Worm (Caenorhabditis elegans) whole organism, L2 larva: ENCODE results near the gene C17A2.4.

ENCODE experiments used
- C34F6.9 ChIP-seq: fragments of 150-350 bp; optimal IDR thresholded peaks from 2 replicates; lab custom pipeline; 2014; ENCODE audit warnings: missing biosample characterization, missing genetic modification characterization
- R02D3.7 ChIP-seq: fragments of 150-350 bp; optimal IDR thresholded peaks from 2 replicates; lab custom pipeline; 2014; ENCODE audit warnings: missing biosample characterization, missing genetic modification characterization
- Y55F3AM.14 ChIP-seq: fragments of 200-800 bp; sonication (Bioruptor generic); optimal IDR thresholded peaks from 2 replicates; lab custom pipeline; 2018; ENCODE audit warnings: mild to moderate bottlenecking, missing genetic modification characterization, missing compliant biosample characterization
- aly-2 ChIP-seq: fragments of 150-350 bp; optimal IDR thresholded peaks from 2 replicates; lab custom pipeline; 2014; ENCODE audit warnings: missing biosample characterization, missing genetic modification characterization
- ama-1 ChIP-seq: fragments of 150-350 bp; optimal IDR thresholded peaks from 2 replicates; lab custom pipeline; 2018; ENCODE audit warnings: inconsistent platforms
- blmp-1 ChIP-seq: sonication (generic microtip); optimal IDR thresholded peaks from 2 replicates; lab custom pipeline; 2017; ENCODE audit warnings: missing genetic modification characterization, mild to moderate bottlenecking, missing compliant biosample characterization, antibody characterized with exemption, moderate library complexity; ENCODE audit not compliant: insufficient read depth
- ceh-82 ChIP-seq: fragments of 150-350 bp; optimal IDR thresholded peaks from 2 replicates; lab custom pipeline; 2014; ENCODE audit warnings: missing biosample characterization, missing genetic modification characterization
- crh-2 ChIP-seq: sonication (generic microtip); optimal IDR thresholded peaks from 2 replicates; lab custom pipeline; 2017; ENCODE audit warnings: missing biosample characterization, missing genetic modification characterization
- dmd-4 ChIP-seq: sonication (generic microtip); optimal IDR thresholded peaks from 2 replicates; lab custom pipeline; 2017; ENCODE audit warnings: missing biosample characterization, missing genetic modification characterization
- egl-27 ChIP-seq: sonication (generic microtip); optimal IDR thresholded peaks from 3 replicates; lab custom pipeline; 2017; ENCODE audit warnings: missing biosample characterization, missing genetic modification reagents, missing genetic modification characterization
- elt-1 ChIP-seq: fragments of 150-350 bp; optimal IDR thresholded peaks from 2 replicates; lab custom pipeline; 2014; ENCODE audit warnings: missing biosample characterization, missing genetic modification characterization
- elt-3 ChIP-seq: sonication (generic microtip); optimal IDR thresholded peaks from 2 replicates; lab custom pipeline; 2017; ENCODE audit warnings: missing biosample characterization, missing genetic modification characterization
- fos-1 ChIP-seq: fragments of 150-350 bp; optimal IDR thresholded peaks from 2 replicates; lab custom pipeline; 2014; ENCODE audit warnings: missing biosample characterization, missing genetic modification characterization
- gmeb-1 ChIP-seq: fragments of 150-350 bp; optimal IDR thresholded peaks from 2 replicates; lab custom pipeline; 2014; ENCODE audit warnings: missing biosample characterization, missing genetic modification characterization
- lin-11 ChIP-seq: fragments of 150-350 bp; sonication (generic microtip); optimal IDR thresholded peaks from 2 replicates; lab custom pipeline; 2014; ENCODE audit warnings: missing biosample characterization, missing genetic modification characterization, inconsistent platforms, mixed read lengths
- lin-39 ChIP-seq: fragments of 150-350 bp; optimal IDR thresholded peaks from 2 replicates; lab custom pipeline; 2014; ENCODE audit warnings: missing biosample characterization, missing genetic modification reagents, missing genetic modification characterization
- lsy-2 ChIP-seq, 2 experiments: fragments of 150-350 bp in 1 of 2; sonication (generic microtip) in 1 of 2; optimal IDR thresholded peaks; 2 replicates each; lab custom pipeline; 2014 to 2017; ENCODE audit warnings: missing biosample characterization in 2 of 2, missing genetic modification characterization in 2 of 2
- mbf-1 ChIP-seq: sonication (generic microtip); optimal IDR thresholded peaks from 2 replicates; lab custom pipeline; 2017; ENCODE audit warnings: missing biosample characterization, missing genetic modification characterization
- mdl-1 ChIP-seq, 2 experiments: fragments of 150-350 bp in 1 of 2; sonication (generic microtip) in 1 of 2; optimal IDR thresholded peaks; 2 replicates each; lab custom pipeline; 2017; ENCODE audit warnings: missing biosample characterization in 2 of 2, missing genetic modification characterization in 2 of 2
- nhr-10 ChIP-seq: sonication (generic microtip); optimal IDR thresholded peaks from 2 replicates; lab custom pipeline; 2017; ENCODE audit warnings: missing biosample characterization, missing genetic modification characterization
- nhr-11 ChIP-seq: fragments of 150-350 bp; optimal IDR thresholded peaks from 2 replicates; lab custom pipeline; 2014; ENCODE audit warnings: missing biosample characterization, missing genetic modification characterization
- nhr-12 ChIP-seq: fragments of 150-350 bp; optimal IDR thresholded peaks from 2 replicates; lab custom pipeline; 2014; ENCODE audit warnings: missing biosample characterization, missing genetic modification characterization
- nhr-129 ChIP-seq: fragments of 150-350 bp; optimal IDR thresholded peaks from 2 replicates; lab custom pipeline; 2014; ENCODE audit warnings: missing biosample characterization, missing genetic modification characterization
- nhr-21 ChIP-seq: fragments of 150-350 bp; optimal IDR thresholded peaks from 2 replicates; lab custom pipeline; 2014; ENCODE audit warnings: missing biosample characterization, missing genetic modification characterization
- nhr-23 ChIP-seq: fragments of 150-350 bp; optimal IDR thresholded peaks from 2 replicates; lab custom pipeline; 2014; ENCODE audit warnings: missing biosample characterization, missing genetic modification reagents, missing genetic modification characterization
- nhr-237 ChIP-seq: fragments of 150-350 bp; optimal IDR thresholded peaks from 2 replicates; lab custom pipeline; 2014; ENCODE audit warnings: missing biosample characterization, missing genetic modification characterization
- nhr-25 ChIP-seq: fragments of 150-350 bp; sonication (generic microtip); optimal IDR thresholded peaks from 3 replicates; lab custom pipeline; 2014; ENCODE audit warnings: missing biosample characterization, missing genetic modification characterization
- nhr-6 ChIP-seq: fragments of 150-350 bp; optimal IDR thresholded peaks from 2 replicates; lab custom pipeline; 2014; ENCODE audit warnings: missing biosample characterization, missing genetic modification characterization
- peb-1 ChIP-seq: fragments of 150-350 bp; optimal IDR thresholded peaks from 2 replicates; lab custom pipeline; 2014; ENCODE audit warnings: missing biosample characterization, missing genetic modification characterization
- sem-4 ChIP-seq: fragments of 150-350 bp; optimal IDR thresholded peaks from 2 replicates; lab custom pipeline; 2014; ENCODE audit warnings: missing biosample characterization, missing genetic modification reagents, missing genetic modification characterization
- skn-1 ChIP-seq: sonication (generic microtip); optimal IDR thresholded peaks from 2 replicates; lab custom pipeline; 2017; ENCODE audit warnings: missing biosample characterization, missing genetic modification characterization
- sma-3 ChIP-seq: sonication (generic microtip); optimal IDR thresholded peaks from 2 replicates; lab custom pipeline; 2016; ENCODE audit warnings: missing genetic modification reagents, missing genetic modification characterization, missing compliant biosample characterization
- sma-9 ChIP-seq, 2 experiments: fragments of 150-350 bp in 1 of 2; sonication (generic microtip) in 1 of 2; optimal IDR thresholded peaks; 2 replicates each; lab custom pipeline; 2014 to 2016; ENCODE audit warnings: missing genetic modification characterization in 2 of 2, mild to moderate bottlenecking in 1 of 2, missing biosample characterization in 1 of 2, missing compliant biosample characterization in 1 of 2, missing genetic modification reagents in 1 of 2, moderate library complexity in 1 of 2
- unc-39 ChIP-seq: fragments of 150-350 bp; optimal IDR thresholded peaks from 2 replicates; lab custom pipeline; 2014; ENCODE audit warnings: missing biosample characterization, missing genetic modification characterization
- unc-55 ChIP-seq: fragments of 150-350 bp; sonication (generic microtip); optimal IDR thresholded peaks from 3 replicates; lab custom pipeline; 2014; ENCODE audit warnings: missing biosample characterization, missing genetic modification reagents, missing genetic modification characterization
- unc-62 ChIP-seq: fragments of 150-350 bp; optimal IDR thresholded peaks from 2 replicates; lab custom pipeline; 2014; ENCODE audit warnings: missing biosample characterization, missing genetic modification reagents, missing genetic modification characterization
- ztf-4 ChIP-seq: fragments of 150-350 bp; optimal IDR thresholded peaks from 2 replicates; lab custom pipeline; 2014; ENCODE audit warnings: missing biosample characterization, missing genetic modification characterization

C17A2.4 gene

ce11 chrII:3827801-3828200, 11.9 kb upstream of the C17A2.4 start, which contains the start of gene F54D10.8:
F54D10.8 (minus strand) TSS chrII:3827901.
- no peak for TF ChIP-seq elt-3
- no peak for TF ChIP-seq mbf-1 (tag; lab: Kevin White, UChicago)
- TF ChIP-seq nhr-11, result no peak
- no peak for TF ChIP-seq unc-39
- TF ChIP-seq blmp-1 (tag; lab: Kevin White, UChicago), result no peak
- TF ChIP-seq unc-62 (GFP tag; lab: Kevin White, UChicago), result no peak
- TF ChIP-seq nhr-6 (tag; lab: Kevin White, UChicago), result no peak
- no peak for TF ChIP-seq mdl-1 (tag; optimal IDR thresholded peaks at IDR 0.05; lab: Kevin White, UChicago)
- no peak for TF ChIP-seq lin-11
- no peak for TF ChIP-seq gmeb-1 (tag; lab: Kevin White, UChicago)
- TF ChIP-seq nhr-23, result no peak

- TF ChIP-seq C34F6.9 (tag; lab: Kevin White, UChicago) (no peak), sem-4 (tag; lab: Kevin White, UChicago) (no peak), nhr-10 (tag; lab: Kevin White, UChicago) (no peak), lsy-2 (tag; optimal IDR thresholded peaks at IDR 0.05; lab: Kevin White, UChicago) (no peak), skn-1 (no peak)
Observed at ce11 chrII:3829623-3830022, 10.0 kb upstream of the C17A2.4 start.

- TF ChIP-seq nhr-25 (tag; lab: Kevin White, UChicago), result no peak
- no peak for TF ChIP-seq nhr-129 (tag; lab: Kevin White, UChicago)
- no peak for TF ChIP-seq elt-3
- no peak for TF ChIP-seq crh-2 (tag; lab: Kevin White, UChicago)
- TF ChIP-seq R02D3.7 (tag; lab: Kevin White, UChicago), result no peak
- TF ChIP-seq dmd-4 (tag; lab: Kevin White, UChicago), result no peak
- TF ChIP-seq Y55F3AM.14 (GFP tag; lab: Kevin White, UChicago), result no peak
- no peak for TF ChIP-seq nhr-237 (tag; lab: Kevin White, UChicago)
- no peak for TF ChIP-seq lin-11
- no peak for TF ChIP-seq unc-62 (GFP tag; lab: Kevin White, UChicago)
- no peak for TF ChIP-seq ztf-4
- TF ChIP-seq ama-1, result no peak
- TF ChIP-seq sma-9 (GFP tag; optimal IDR thresholded peaks at IDR 0.05; lab: Kevin White, UChicago), result no peak
- TF ChIP-seq sma-9 (tag; optimal IDR thresholded peaks at IDR 0.05; lab: Kevin White, UChicago), result no peak
- TF ChIP-seq sma-3 (GFP tag; lab: Kevin White, UChicago), result no peak
- no peak for TF ChIP-seq aly-2 (tag; lab: Kevin White, UChicago)
- TF ChIP-seq, all 48 proteins: peak for 0
Observed at ce11 chrII:3832383-3832782, 7.3 kb upstream of the C17A2.4 start, which contains the start of gene F54D10.9. F54D10.9 (minus strand) TSS chrII:3832483.

ce11 chrII:3835915-3836314, 3.7 kb upstream of the C17A2.4 start, which contains the start of gene oac-4:
oac-4 (minus strand) TSS chrII:3836015.
- TF ChIP-seq nhr-10 (tag; lab: Kevin White, UChicago), result no peak
- no peak for TF ChIP-seq peb-1 (tag; lab: Kevin White, UChicago)
- TF ChIP-seq ztf-4, result no peak
- no peak for TF ChIP-seq crh-2 (tag; lab: Kevin White, UChicago)
- no peak for TF ChIP-seq unc-39
- no peak for TF ChIP-seq nhr-12
- no peak for TF ChIP-seq fos-1
- no peak for TF ChIP-seq ceh-82
- TF ChIP-seq lin-39, result no peak
- no peak for TF ChIP-seq Y55F3AM.14 (GFP tag; lab: Kevin White, UChicago)
- TF ChIP-seq elt-1 (tag; lab: Kevin White, UChicago), result no peak
- TF ChIP-seq gmeb-1 (tag; lab: Kevin White, UChicago), result no peak
- no peak for TF ChIP-seq nhr-21 (tag; lab: Kevin White, UChicago)
- TF ChIP-seq nhr-11, result no peak
- TF ChIP-seq dmd-4 (tag; lab: Kevin White, UChicago), result no peak
- no peak for TF ChIP-seq unc-62 (GFP tag; lab: Kevin White, UChicago)
- no peak for TF ChIP-seq egl-27 (tag; lab: Kevin White, UChicago)
- no peak for TF ChIP-seq unc-55 (GFP tag; lab: Kevin White, UChicago)
- TF ChIP-seq mdl-1 (tag; optimal IDR thresholded peaks at IDR 0.05; lab: Kevin White, UChicago), result no peak
- no peak for TF ChIP-seq mbf-1 (tag; lab: Kevin White, UChicago)
- TF ChIP-seq, all 48 proteins: peak for 0
